Worm (Caenorhabditis elegans): ENCODE data around the gene col-143.

col-143 gene

DNA sequence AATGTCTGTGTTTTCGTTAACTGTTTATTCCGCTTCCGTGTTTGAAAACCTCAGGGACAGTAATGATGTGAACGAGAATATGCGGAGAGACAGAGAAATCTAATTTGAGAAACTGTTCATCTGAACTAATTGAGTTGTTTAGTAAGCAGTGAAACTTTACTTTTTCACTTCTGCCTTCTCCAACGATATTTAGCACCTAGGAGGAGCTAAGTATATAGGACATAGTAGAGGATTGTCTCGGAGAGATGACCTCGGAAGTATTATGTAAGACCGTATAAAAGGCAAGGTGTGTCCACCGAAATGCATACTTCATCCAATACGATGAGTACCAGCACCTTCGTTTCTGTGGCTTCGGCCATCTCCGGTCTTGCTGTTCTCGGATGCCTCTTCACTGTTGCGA lies 6.0 kb upstream of the col-143 start, which contains the start of gene col-141:
col-141 (plus strand) TSS at position 301 of the 400 bp plus-strand sequence.
- TF ChIP-seq flt-1 (GFP tag; IDR thresholded peaks at IDR 0.05) (no peak), tab-1 (GFP tag; IDR thresholded peaks at IDR 0.05) (no peak)

DNA sequence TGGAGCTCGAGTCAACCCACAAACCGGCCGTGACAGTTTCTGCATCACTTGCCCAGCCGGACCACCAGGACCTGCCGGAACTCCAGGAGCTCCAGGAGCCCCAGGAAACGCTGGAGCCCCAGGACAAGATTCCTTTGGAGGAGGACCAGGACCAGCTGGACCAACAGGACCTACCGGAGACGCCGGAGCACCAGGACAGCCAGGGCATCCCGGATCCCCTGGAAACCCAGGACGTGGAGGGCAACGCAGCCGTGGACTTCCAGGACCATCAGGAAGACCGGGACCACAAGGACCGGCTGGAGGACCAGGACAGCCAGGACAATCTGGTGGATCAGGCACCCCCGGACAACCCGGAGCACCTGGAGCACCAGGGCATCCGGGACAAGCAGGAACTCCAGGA lies 5.4 kb upstream of the col-143 start:
- TF ChIP-seq ref-1 (GFP tag; conservative IDR thresholded peaks at IDR 0.05) = no peak
- TF ChIP-seq cog-1 (tag; optimal IDR thresholded peaks at IDR 0.05) = no peak
- no peak for TF ChIP-seq med-1 (GFP tag; optimal IDR thresholded peaks at IDR 0.05; ENCODE audit: insufficient read depth)
- no peak for TF ChIP-seq tab-1 (GFP tag; IDR thresholded peaks at IDR 0.05)
- no peak for TF ChIP-seq T22C8.4 (GFP tag; IDR thresholded peaks at IDR 0.05)
- TF ChIP-seq ztf-23 (GFP tag; IDR thresholded peaks at IDR 0.05) = no peak
- no peak for TF ChIP-seq flt-1 (GFP tag; IDR thresholded peaks at IDR 0.05)
- no peak for TF ChIP-seq ztf-29 (GFP tag; IDR thresholded peaks at IDR 0.05)
- no peak for TF ChIP-seq klf-2 (GFP tag; conservative IDR thresholded peaks at IDR 0.05)

DNA sequence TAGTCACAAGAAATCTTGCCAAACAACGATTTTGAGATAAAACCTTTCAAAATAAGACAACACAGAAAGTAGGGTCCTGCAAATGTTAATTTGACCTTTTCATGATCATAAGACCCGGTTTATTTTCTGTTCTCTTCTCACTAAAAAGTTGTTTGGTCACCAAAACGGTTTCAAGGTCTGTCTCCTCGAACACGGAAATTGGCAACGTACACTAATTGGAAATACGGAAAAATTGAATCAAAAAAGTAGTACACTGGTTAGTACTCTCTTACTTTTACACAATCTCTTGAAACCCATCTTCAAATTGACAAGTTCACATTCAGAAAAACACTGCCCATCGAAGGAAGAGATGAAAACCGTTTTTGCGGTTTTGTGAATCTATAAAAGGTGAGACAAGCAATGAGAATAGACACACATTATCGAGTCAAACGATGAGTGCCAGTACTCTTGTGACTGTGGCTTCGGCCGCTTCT lies 4.6 kb upstream of the col-143 start, which contains the start of gene col-142:
col-142 (plus strand) TSS at position 423 of the 473 bp plus-strand sequence.
- TF ChIP-seq cog-1 (tag; optimal IDR thresholded peaks at IDR 0.05) (no peak), ztf-29 (GFP tag; IDR thresholded peaks at IDR 0.05) (no peak), ref-1 (GFP tag; conservative IDR thresholded peaks at IDR 0.05) (no peak), flt-1 (GFP tag; IDR thresholded peaks at IDR 0.05) (no peak), T22C8.4 (GFP tag; IDR thresholded peaks at IDR 0.05) (no peak), med-1 (GFP tag; optimal IDR thresholded peaks at IDR 0.05; ENCODE audit: insufficient read depth) (no peak), klf-2 (GFP tag; conservative IDR thresholded peaks at IDR 0.05) (no peak), tab-1 (GFP tag; IDR thresholded peaks at IDR 0.05) (no peak), ztf-23 (GFP tag; IDR thresholded peaks at IDR 0.05) (no peak)

DNA sequence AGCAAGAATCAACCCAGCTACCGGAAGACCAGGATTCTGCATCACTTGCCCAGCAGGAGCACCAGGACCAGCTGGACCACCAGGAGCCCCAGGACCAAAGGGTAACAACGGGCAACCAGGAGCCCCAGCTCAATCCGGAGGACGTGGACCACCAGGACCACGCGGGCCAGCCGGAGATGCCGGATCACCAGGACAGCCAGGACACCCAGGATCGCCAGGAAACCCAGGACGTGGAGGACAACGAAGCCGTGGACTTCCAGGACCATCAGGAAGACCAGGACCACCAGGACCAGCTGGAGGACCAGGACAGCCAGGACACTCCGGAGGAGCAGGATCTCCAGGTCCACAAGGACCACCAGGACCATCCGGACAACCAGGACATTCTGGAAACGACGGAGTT lies 3.9 kb upstream of the col-143 start:
- TF ChIP-seq klf-2 (GFP tag; conservative IDR thresholded peaks at IDR 0.05) (no peak), flt-1 (GFP tag; IDR thresholded peaks at IDR 0.05) (no peak), ref-1 (GFP tag; conservative IDR thresholded peaks at IDR 0.05) (no peak), ztf-29 (GFP tag; IDR thresholded peaks at IDR 0.05) (no peak)

DNA sequence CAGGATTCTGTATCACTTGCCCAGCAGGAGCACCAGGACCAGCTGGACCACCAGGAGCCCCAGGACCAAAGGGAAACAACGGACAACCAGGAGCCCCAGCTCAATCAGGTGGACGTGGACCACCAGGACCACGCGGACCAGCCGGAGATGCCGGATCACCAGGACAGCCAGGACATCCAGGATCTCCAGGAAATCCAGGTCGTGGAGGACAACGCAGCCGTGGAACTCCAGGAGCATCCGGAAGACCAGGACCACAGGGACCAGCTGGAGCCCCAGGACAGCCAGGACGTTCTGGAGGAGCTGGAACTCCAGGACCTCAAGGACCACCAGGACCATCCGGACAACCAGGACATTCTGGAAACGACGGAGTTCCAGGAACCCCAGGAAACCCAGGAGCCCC lies 601 bp downstream of the col-143 start:
- TF ChIP-seq klf-2 (GFP tag; conservative IDR thresholded peaks at IDR 0.05) = no peak
- no peak for TF ChIP-seq flt-1 (GFP tag; IDR thresholded peaks at IDR 0.05)

ce11 chrV:6838599-6838998 lies 3.2 kb downstream of the col-143 start, which contains the start of gene T15B7.15:
Gene T15B7.15 (minus strand): TSS chrV:6838665.
- TF ChIP-seq flt-1 (GFP tag; IDR thresholded peaks at IDR 0.05) (no peak), tab-1 (GFP tag; IDR thresholded peaks at IDR 0.05) (no peak), med-1 (GFP tag; optimal IDR thresholded peaks at IDR 0.05; ENCODE audit: insufficient read depth) (no peak), klf-2 (GFP tag; conservative IDR thresholded peaks at IDR 0.05) (no peak), cog-1 (tag; optimal IDR thresholded peaks at IDR 0.05) (no peak), T22C8.4 (GFP tag; IDR thresholded peaks at IDR 0.05) (no peak), ref-1 (GFP tag; conservative IDR thresholded peaks at IDR 0.05) (no peak), ztf-29 (GFP tag; IDR thresholded peaks at IDR 0.05) (no peak), ztf-23 (GFP tag; IDR thresholded peaks at IDR 0.05) (no peak)

DNA sequence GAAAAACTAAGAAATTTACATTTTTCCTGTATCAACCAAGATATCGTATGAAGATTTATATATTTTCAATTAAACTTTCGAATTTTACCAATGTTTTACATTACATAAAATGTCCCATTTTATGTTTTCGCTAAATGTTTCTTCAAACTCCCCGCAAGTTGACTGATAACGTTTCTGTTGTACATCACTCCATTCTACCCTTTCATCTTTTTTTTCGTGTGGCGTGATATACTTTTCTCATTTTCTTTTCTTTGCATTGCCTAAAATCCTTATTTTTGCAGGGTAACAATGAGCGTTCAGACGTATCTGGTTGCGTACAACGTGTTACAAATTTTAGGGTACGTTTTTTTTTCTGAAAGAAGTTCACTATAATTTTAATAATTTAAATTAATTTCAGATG lies 3.6 kb downstream of the col-143 start, which contains the start of gene hpo-8:
hpo-8 (plus strand) TSS at position 282 of the 400 bp plus-strand sequence.
- TF ChIP-seq ztf-29 (GFP tag; IDR thresholded peaks at IDR 0.05) (no peak), cog-1 (tag; optimal IDR thresholded peaks at IDR 0.05) (no peak), ref-1 (GFP tag; conservative IDR thresholded peaks at IDR 0.05) (no peak), flt-1 (GFP tag; IDR thresholded peaks at IDR 0.05) (no peak), tab-1 (GFP tag; IDR thresholded peaks at IDR 0.05) (no peak), klf-2 (GFP tag; conservative IDR thresholded peaks at IDR 0.05) (no peak), T22C8.4 (GFP tag; IDR thresholded peaks at IDR 0.05) (no peak)

DNA sequence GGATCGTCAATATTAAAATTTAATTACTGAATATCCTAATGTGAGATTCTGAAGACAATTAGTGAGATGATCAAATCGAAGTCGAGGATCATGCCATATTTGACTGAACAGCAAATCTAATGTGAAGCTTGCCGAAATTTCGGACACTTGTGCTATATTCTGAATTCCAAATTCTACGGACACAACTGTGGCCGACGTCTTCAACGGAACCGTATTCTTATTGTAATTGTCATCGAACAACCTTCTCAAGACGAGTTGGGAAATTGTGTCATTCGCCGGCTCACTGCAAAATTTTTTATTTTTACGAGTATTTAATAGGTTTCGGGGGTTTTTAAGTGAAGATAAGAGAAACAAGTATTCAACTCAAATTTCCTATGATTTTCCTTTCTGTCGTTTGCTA lies 7.0 kb downstream of the col-143 start, which contains the start of gene T15B7.1:
T15B7.1 (plus strand) TSS at position 301 of the 400 bp plus-strand sequence.
- TF ChIP-seq cog-1 (tag; optimal IDR thresholded peaks at IDR 0.05) = no peak

DNA sequence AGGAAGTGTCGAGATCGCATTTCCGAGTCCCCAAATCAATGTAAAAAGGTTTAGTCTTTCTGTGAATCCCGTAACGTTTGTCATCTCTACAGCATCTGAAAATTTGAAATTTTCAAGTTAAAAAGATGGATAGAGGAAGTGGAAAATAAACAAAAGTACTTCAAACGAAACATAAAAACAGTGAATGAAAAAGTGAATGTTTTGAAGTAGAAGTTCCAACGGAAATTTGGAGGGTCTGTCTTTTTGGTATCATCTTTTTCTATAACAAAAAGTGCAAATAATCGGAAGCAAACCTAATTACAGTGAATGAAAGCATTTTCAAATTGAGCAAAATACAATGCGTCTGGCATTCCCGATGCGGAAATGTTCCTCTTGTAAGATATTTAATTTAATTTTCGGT lies 11.1 kb downstream of the col-143 start, which contains the start of gene lgc-54:
lgc-54 (minus strand) TSS at position 101 of the 400 bp plus-strand sequence.
- no peak for TF ChIP-seq cog-1 (tag; optimal IDR thresholded peaks at IDR 0.05)
- TF ChIP-seq T22C8.4 (GFP tag; IDR thresholded peaks at IDR 0.05) = no peak
- TF ChIP-seq tab-1 (GFP tag; IDR thresholded peaks at IDR 0.05) = no peak
- no peak for TF ChIP-seq klf-2 (GFP tag; conservative IDR thresholded peaks at IDR 0.05)
- no peak for TF ChIP-seq ztf-29 (GFP tag; IDR thresholded peaks at IDR 0.05)
- TF ChIP-seq ztf-23 (GFP tag; IDR thresholded peaks at IDR 0.05) = no peak
- no peak for TF ChIP-seq flt-1 (GFP tag; IDR thresholded peaks at IDR 0.05)
- TF ChIP-seq med-1 (GFP tag; optimal IDR thresholded peaks at IDR 0.05; ENCODE audit: insufficient read depth) = no peak

DNA sequence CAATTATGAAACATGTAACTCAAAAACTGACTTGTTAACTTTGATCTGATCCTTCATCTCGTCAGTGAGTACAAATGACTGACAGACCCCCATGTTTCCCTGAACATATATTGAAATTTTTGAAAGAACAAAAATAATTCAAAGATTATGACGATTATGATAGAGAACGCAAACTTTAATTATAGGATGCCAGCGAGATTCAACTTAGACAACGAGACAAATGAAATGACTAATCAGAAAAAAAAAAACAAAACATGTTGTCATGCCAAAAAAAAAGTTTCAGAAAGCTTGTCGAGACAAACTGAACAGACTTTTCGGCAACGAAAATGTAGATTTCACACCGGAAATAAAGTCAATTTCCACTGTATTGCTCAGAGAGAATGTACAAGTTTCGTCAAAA lies 19.3 kb downstream of the col-143 start, which contains the start of gene gpa-10:
gpa-10 (minus strand) TSS at position 101 of the 400 bp plus-strand sequence.
- TF ChIP-seq tab-1 (GFP tag; IDR thresholded peaks at IDR 0.05) = no peak
- TF ChIP-seq cog-1 (tag; optimal IDR thresholded peaks at IDR 0.05) = no peak
- TF ChIP-seq klf-2 (GFP tag; conservative IDR thresholded peaks at IDR 0.05) = no peak
- no peak for TF ChIP-seq T22C8.4 (GFP tag; IDR thresholded peaks at IDR 0.05)
- no peak for TF ChIP-seq flt-1 (GFP tag; IDR thresholded peaks at IDR 0.05)
- no peak for TF ChIP-seq ref-1 (GFP tag; conservative IDR thresholded peaks at IDR 0.05)
- TF ChIP-seq med-1 (GFP tag; optimal IDR thresholded peaks at IDR 0.05; ENCODE audit: insufficient read depth) = no peak
- TF ChIP-seq ztf-29 (GFP tag; IDR thresholded peaks at IDR 0.05) = no peak
- TF ChIP-seq ztf-23 (GFP tag; IDR thresholded peaks at IDR 0.05) = no peak

DNA sequence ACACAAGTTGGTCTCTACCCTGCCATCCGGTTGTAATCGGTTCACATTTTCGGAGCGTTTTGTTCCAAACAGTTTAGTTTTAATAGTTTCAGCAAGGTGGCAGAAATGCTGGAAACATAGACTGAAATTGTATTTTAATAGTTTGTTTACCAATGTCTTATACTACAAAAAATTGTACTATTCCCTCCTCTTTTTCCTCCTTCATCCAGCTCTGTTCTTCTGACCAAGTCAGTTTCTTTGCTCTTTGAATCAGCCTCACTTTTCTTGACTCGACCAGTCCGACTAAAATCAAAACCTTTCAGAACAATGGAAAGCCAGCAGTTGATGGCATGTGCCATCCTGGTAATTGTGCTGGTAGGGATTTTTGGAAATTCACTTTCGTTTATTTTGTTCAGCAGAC lies 34.6 kb downstream of the col-143 start, which contains the start of gene frpr-18:
frpr-18 (plus strand) TSS at position 301 of the 400 bp plus-strand sequence.
- TF ChIP-seq klf-2 (GFP tag; conservative IDR thresholded peaks at IDR 0.05) (no peak), tab-1 (GFP tag; IDR thresholded peaks at IDR 0.05) (no peak), ref-1 (GFP tag; conservative IDR thresholded peaks at IDR 0.05) (no peak)
